Worm (Caenorhabditis elegans): ENCODE results near the gene Y43F8B.3.

ce11 chrV:19512260-19512947 is 9.5 kb downstream of the Y43F8B.3 start, which contains the start of gene Y43F8B.19:
- peak; percentile 67; the same call in 1 of the 2 replicates for TF ChIP-seq ztf-29 (GFP tag; IDR thresholded peaks at IDR 0.05)
- no peak for TF ChIP-seq flt-1 (GFP tag; IDR thresholded peaks at IDR 0.05)
- TF ChIP-seq klf-2 (GFP tag; conservative IDR thresholded peaks at IDR 0.05): no peak
- no peak for TF ChIP-seq med-1 (GFP tag; optimal IDR thresholded peaks at IDR 0.05; ENCODE audit: insufficient read depth)
- TF ChIP-seq tab-1 (GFP tag; IDR thresholded peaks at IDR 0.05): no peak
